Worm (Caenorhabditis elegans) whole organism, young adult: ENCODE results near the gene iffb-1.

ENCODE experiments used
- F33H1.4 ChIP-seq: fragments of 200-800 bp; sonication (Bioruptor generic); IDR thresholded peaks from 2 replicates; pipeline ENCODE4 v1.3.6; 2022; ENCODE audit warnings: missing genetic modification reagents, missing genetic modification characterization, missing compliant biosample characterization
- T26A5.8 ChIP-seq: sonication (generic microtip); optimal IDR thresholded peaks from 2 replicates; lab custom pipeline; 2016; ENCODE audit warnings: missing genetic modification characterization, missing compliant biosample characterization
- Y79H2A.3 ChIP-seq: fragments of 200-800 bp; sonication (Bioruptor generic); conservative IDR thresholded peaks from 2 replicates; pipeline ENCODE4 v1.3.6; 2022; ENCODE audit warnings: missing genetic modification reagents, missing genetic modification characterization, missing compliant biosample characterization
- unc-62 ChIP-seq: fragments of 150-350 bp; optimal IDR thresholded peaks from 2 replicates; lab custom pipeline; 2014; ENCODE audit warnings: missing biosample characterization, missing genetic modification reagents, missing genetic modification characterization

ce11 chrIII:2328612-2329011 lies 14.4 kb downstream of the iffb-1 start:
- TF ChIP-seq Y79H2A.3 (GFP tag; lab: Robert Waterston, UW) (no peak), T26A5.8 (no peak), unc-62 (GFP tag; lab: Kevin White, UChicago) (no peak), F33H1.4 (no peak)
